Fruit fly (Drosophila melanogaster) whole organism, embryonic: ENCODE measurements around the gene CG4914.
A peak's percentile ranks its signal among the peaks of the same experiment; 100 is the strongest.

ENCODE experiments used
- Bteb2 ChIP-seq: fragments of 200-800 bp; sonication (Bioruptor generic); optimal IDR thresholded peaks from 2 replicates; lab custom pipeline; 2016; ENCODE audit warnings: missing biosample characterization, missing genetic modification characterization
- CG10209 ChIP-seq: fragments of 200-800 bp; sonication (Bioruptor generic); optimal IDR thresholded peaks from 3 replicates; lab custom pipeline; 2017; ENCODE audit warnings: missing biosample characterization, mild to moderate bottlenecking, missing genetic modification characterization, missing genetic modification reagents
- CG11093 ChIP-seq: fragments of 200-800 bp; sonication (Bioruptor generic); IDR thresholded peaks from 3 replicates; pipeline ENCODE4 v1.3.6; 2022; ENCODE audit warnings: missing biosample characterization, missing genetic modification characterization
- CG12071 ChIP-seq: fragments of 200-800 bp; sonication (Bioruptor generic); optimal IDR thresholded peaks from 3 replicates; lab custom pipeline; 2018; ENCODE audit warnings: missing biosample characterization, mild to moderate bottlenecking, missing genetic modification characterization
- CG12219 ChIP-seq: fragments of 200-800 bp; sonication (Bioruptor generic); optimal IDR thresholded peaks from 3 replicates; lab custom pipeline; 2018; ENCODE audit warnings: missing biosample characterization, mild to moderate bottlenecking, missing genetic modification characterization
- CG13775 ChIP-seq: fragments of 200-800 bp; sonication (Bioruptor generic); optimal IDR thresholded peaks from 3 replicates; lab custom pipeline; 2017; ENCODE audit warnings: missing biosample characterization, mild to moderate bottlenecking, missing genetic modification characterization
- CG14050 ChIP-seq: fragments of 200-800 bp; sonication (Bioruptor generic); IDR thresholded peaks from 3 replicates; pipeline ENCODE4 v1.3.6; 2022; ENCODE audit warnings: missing biosample characterization, missing genetic modification characterization
- CG1529 ChIP-seq: fragments of 200-800 bp; sonication (Bioruptor generic); optimal IDR thresholded peaks from 3 replicates; lab custom pipeline; 2018; ENCODE audit warnings: missing biosample characterization, missing genetic modification characterization
- CG15514 ChIP-seq: fragments of 200-800 bp; sonication (Bioruptor generic); optimal IDR thresholded peaks from 3 replicates; lab custom pipeline; 2017; ENCODE audit warnings: missing biosample characterization, missing genetic modification characterization, mild to moderate bottlenecking, moderate library complexity, missing genetic modification reagents
- CG18764 ChIP-seq: fragments of 200-800 bp; sonication (Bioruptor generic); optimal IDR thresholded peaks from 3 replicates; lab custom pipeline; 2016; ENCODE audit warnings: missing biosample characterization, missing genetic modification characterization
- CG2712 ChIP-seq: fragments of 200-800 bp; optimal IDR thresholded peaks from 3 replicates; lab custom pipeline; 2019; ENCODE audit warnings: missing biosample characterization, mild to moderate bottlenecking, missing genetic modification characterization, moderate library complexity
- CG33213 ChIP-seq: fragments of 200-800 bp; sonication (Bioruptor generic); optimal IDR thresholded peaks from 3 replicates; lab custom pipeline; 2016; ENCODE audit warnings: missing biosample characterization, missing genetic modification characterization
- CG7839 ChIP-seq: fragments of 200-800 bp; sonication (Bioruptor generic); optimal IDR thresholded peaks from 3 replicates; lab custom pipeline; 2018; ENCODE audit warnings: missing biosample characterization, mild to moderate bottlenecking, missing genetic modification characterization, moderate library complexity
- CG7928 ChIP-seq: fragments of 200-800 bp; sonication (Bioruptor generic); optimal IDR thresholded peaks from 2 replicates; lab custom pipeline; 2017; ENCODE audit warnings: missing biosample characterization, mild to moderate bottlenecking, missing genetic modification characterization
- CG7987 ChIP-seq: fragments of 200-800 bp; sonication (Bioruptor generic); optimal IDR thresholded peaks from 2 replicates; lab custom pipeline; 2018; ENCODE audit warnings: missing biosample characterization, mild to moderate bottlenecking, missing genetic modification characterization, moderate library complexity
- CG8089 ChIP-seq: fragments of 200-800 bp; sonication (Bioruptor generic); optimal IDR thresholded peaks from 3 replicates; lab custom pipeline; 2016; ENCODE audit warnings: missing biosample characterization, missing genetic modification characterization
- CG9727 ChIP-seq: fragments of 200-800 bp; sonication (Bioruptor generic); optimal IDR thresholded peaks from 3 replicates; lab custom pipeline; 2017; ENCODE audit warnings: missing biosample characterization, mild to moderate bottlenecking, missing genetic modification characterization
- D ChIP-seq, 2 experiments: fragments of 200-800 bp in 1 of 2; fragments of >200 bp in 1 of 2; sonication (Bioruptor generic) in 1 of 2; optimal IDR thresholded peaks; 2 replicates in 1 of 2; 3 replicates in 1 of 2; lab custom pipeline; 2017; ENCODE audit warnings: mild to moderate bottlenecking in 1 of 2, missing biosample characterization in 1 of 2, missing genetic modification characterization in 1 of 2, missing genetic modification reagents in 1 of 2
- Deaf1 ChIP-seq: fragments of 200-800 bp; optimal IDR thresholded peaks from 3 replicates; lab custom pipeline; 2019; ENCODE audit warnings: missing biosample characterization, mild to moderate bottlenecking, missing genetic modification characterization, moderate library complexity
- Dek ChIP-seq: fragments of 200-800 bp; sonication (Bioruptor generic); optimal IDR thresholded peaks from 3 replicates; lab custom pipeline; 2019; ENCODE audit warnings: missing biosample characterization, mild to moderate bottlenecking, missing genetic modification characterization, moderate library complexity
- Dfd ChIP-seq, 2 experiments: fragments of >200 bp; optimal IDR thresholded peaks; 2 replicates each; lab custom pipeline; 2017; ENCODE audit warnings: missing biosample characterization in 2 of 2, missing genetic modification characterization in 2 of 2
- Fer2 ChIP-seq: fragments of 200-800 bp; sonication (Bioruptor generic); optimal IDR thresholded peaks from 2 replicates; lab custom pipeline; 2018; ENCODE audit warnings: missing biosample characterization, mild to moderate bottlenecking, missing genetic modification characterization, moderate library complexity
- HLH3B ChIP-seq: fragments of 200-800 bp; sonication (Bioruptor generic); IDR thresholded peaks from 2 replicates; pipeline ENCODE4 v1.3.6; 2022; ENCODE audit warnings: missing biosample characterization, missing genetic modification characterization
- Max ChIP-seq: fragments of 200-800 bp; sonication (Bioruptor generic); optimal IDR thresholded peaks from 2 replicates; lab custom pipeline; 2016; ENCODE audit warnings: missing biosample characterization, mild to moderate bottlenecking, missing genetic modification characterization
- Oaz ChIP-seq: fragments of 200-800 bp; sonication (Bioruptor generic); IDR thresholded peaks from 2 replicates; pipeline ENCODE4 v1.3.6; 2022; ENCODE audit warnings: missing biosample characterization, missing genetic modification characterization
- PHDP ChIP-seq: fragments of 200-800 bp; sonication (Bioruptor generic); optimal IDR thresholded peaks from 3 replicates; lab custom pipeline; 2018; ENCODE audit warnings: missing biosample characterization, mild to moderate bottlenecking, missing genetic modification characterization, moderate library complexity
- Poxn ChIP-seq: fragments of 200-800 bp; sonication (Bioruptor generic); IDR thresholded peaks from 2 replicates; pipeline ENCODE4 v1.3.6; 2022; ENCODE audit warnings: missing biosample characterization, missing genetic modification characterization
- Sox102F ChIP-seq: fragments of 200-800 bp; sonication (Bioruptor generic); optimal IDR thresholded peaks from 2 replicates; lab custom pipeline; 2018; ENCODE audit warnings: missing biosample characterization, mild to moderate bottlenecking, missing genetic modification characterization, moderate library complexity
- Spps ChIP-seq: fragments of 200-800 bp; sonication (Bioruptor generic); optimal IDR thresholded peaks from 2 replicates; lab custom pipeline; 2018; ENCODE audit warnings: missing biosample characterization, mild to moderate bottlenecking, missing genetic modification characterization
- al ChIP-seq: fragments of 200-800 bp; sonication (Bioruptor generic); IDR thresholded peaks from 2 replicates; pipeline ENCODE4 v1.3.6; 2022; ENCODE audit warnings: missing biosample characterization, missing genetic modification characterization
- br ChIP-seq: fragments of >200 bp; optimal IDR thresholded peaks from 2 replicates; lab custom pipeline; 2017
- danr ChIP-seq: fragments of 200-800 bp; sonication (Bioruptor generic); IDR thresholded peaks from 2 replicates; pipeline ENCODE4 v1.3.6; 2022; ENCODE audit warnings: missing biosample characterization, missing genetic modification characterization
- dmrt11E ChIP-seq: fragments of 200-800 bp; sonication (Bioruptor generic); optimal IDR thresholded peaks from 3 replicates; lab custom pipeline; 2018; ENCODE audit warnings: missing biosample characterization, mild to moderate bottlenecking, missing genetic modification characterization, moderate library complexity
- ewg ChIP-seq: fragments of 200-800 bp; sonication (Bioruptor generic); optimal IDR thresholded peaks from 3 replicates; lab custom pipeline; 2017; ENCODE audit warnings: mild to moderate bottlenecking, missing biosample characterization, missing genetic modification reagents, missing genetic modification characterization
- gcm ChIP-seq: fragments of 200-800 bp; sonication (Bioruptor generic); optimal IDR thresholded peaks from 2 replicates; lab custom pipeline; 2019; ENCODE audit warnings: missing biosample characterization, mild to moderate bottlenecking, missing genetic modification characterization, moderate library complexity
- gro ChIP-seq: fragments of 200-800 bp; sonication (Bioruptor generic); optimal IDR thresholded peaks from 2 replicates; lab custom pipeline; 2016; ENCODE audit warnings: missing biosample characterization, missing genetic modification characterization
- gsb ChIP-seq: fragments of 200-800 bp; sonication (Bioruptor generic); IDR thresholded peaks from 2 replicates; pipeline ENCODE4 v1.3.6; 2022; ENCODE audit warnings: missing biosample characterization, missing genetic modification characterization
- ind ChIP-seq: fragments of 200-800 bp; sonication (Bioruptor generic); optimal IDR thresholded peaks from 3 replicates; lab custom pipeline; 2016; ENCODE audit warnings: missing biosample characterization, missing genetic modification characterization
- jumu ChIP-seq: fragments of 200-800 bp; sonication (Bioruptor generic); optimal IDR thresholded peaks from 3 replicates; lab custom pipeline; 2016; ENCODE audit warnings: missing biosample characterization, missing genetic modification characterization
- kah ChIP-seq: fragments of 200-800 bp; sonication (Bioruptor generic); optimal IDR thresholded peaks from 2 replicates; lab custom pipeline; 2018; ENCODE audit warnings: missing biosample characterization, mild to moderate bottlenecking, missing genetic modification characterization
- kay ChIP-seq: fragments of 200-800 bp; sonication (Bioruptor generic); optimal IDR thresholded peaks from 2 replicates; lab custom pipeline; 2016; ENCODE audit warnings: missing biosample characterization, missing genetic modification characterization
- klu ChIP-seq: fragments of 200-800 bp; sonication (Bioruptor generic); IDR thresholded peaks from 2 replicates; pipeline ENCODE4 v1.3.6; 2022; ENCODE audit warnings: missing biosample characterization, missing genetic modification characterization
- lmd ChIP-seq: fragments of 200-800 bp; sonication (Bioruptor generic); IDR thresholded peaks from 2 replicates; pipeline ENCODE4 v1.3.6; 2022; ENCODE audit warnings: missing biosample characterization, missing genetic modification characterization
- nerfin-1 ChIP-seq: fragments of 200-800 bp; sonication (Bioruptor generic); optimal IDR thresholded peaks from 3 replicates; lab custom pipeline; 2019; ENCODE audit warnings: missing biosample characterization, mild to moderate bottlenecking, missing genetic modification characterization, moderate library complexity
- slbo ChIP-seq: fragments of 200-800 bp; sonication (Bioruptor generic); IDR thresholded peaks from 2 replicates; pipeline ENCODE4 v1.3.6; 2022; ENCODE audit warnings: missing biosample characterization, missing genetic modification characterization
- stwl ChIP-seq: fragments of 200-800 bp; sonication (Bioruptor generic); optimal IDR thresholded peaks from 3 replicates; lab custom pipeline; 2018; ENCODE audit warnings: missing biosample characterization, mild to moderate bottlenecking, missing genetic modification characterization, moderate library complexity
- trh ChIP-seq: fragments of 200-800 bp; sonication (Bioruptor generic); optimal IDR thresholded peaks from 2 replicates; lab custom pipeline; 2016; ENCODE audit warnings: missing biosample characterization, missing genetic modification characterization
- ttk ChIP-seq: fragments of 200-800 bp; sonication (Bioruptor generic); IDR thresholded peaks from 2 replicates; pipeline ENCODE4 v2.1.2; 2022; ENCODE audit warnings: missing biosample characterization, missing genetic modification characterization
- vnd ChIP-seq: fragments of 200-800 bp; sonication (Bioruptor generic); IDR thresholded peaks from 3 replicates; pipeline ENCODE4 v1.3.6; 2022; ENCODE audit warnings: missing biosample characterization, missing genetic modification characterization; ENCODE audit not compliant: partially characterized antibody

Gene CG4914

DNA sequence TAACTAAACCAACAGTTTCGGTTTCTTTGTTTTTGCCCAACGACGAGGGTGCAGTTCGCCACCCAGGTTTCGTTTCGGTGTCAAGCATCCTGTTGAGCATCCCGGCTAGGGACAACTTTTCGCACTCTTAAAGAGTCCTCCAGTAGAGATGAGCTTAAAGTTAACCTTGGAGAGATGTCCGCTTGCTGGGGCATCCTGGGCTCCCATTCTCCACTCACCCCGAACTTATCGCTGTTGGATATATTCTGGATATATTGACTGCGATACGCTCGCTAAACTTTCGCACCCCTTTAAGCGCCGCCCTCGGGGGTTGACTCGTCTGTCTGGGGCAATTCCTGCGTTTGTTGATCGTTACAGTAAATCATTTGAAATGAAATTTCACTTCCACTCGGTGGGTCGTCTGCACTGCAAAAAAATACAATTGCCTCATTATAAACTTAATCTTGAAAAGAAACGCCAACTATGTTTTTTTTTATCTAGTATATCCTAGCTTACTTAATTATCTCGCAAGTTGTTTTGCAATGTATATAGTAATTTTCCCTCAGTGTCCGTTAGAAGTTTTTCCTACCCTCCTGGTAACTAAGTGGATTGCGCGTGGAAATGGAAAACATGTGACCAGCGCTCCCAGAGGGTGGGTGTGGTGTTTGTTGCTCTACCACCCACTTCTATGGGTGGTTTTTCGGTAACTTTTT lies 16.2 kb downstream of the CG4914 start (continued):
- TF ChIP-seq dmrt11E: peak; percentile 73
- peak; percentile 83 for TF ChIP-seq Sox102F (GFP tag; lab: Kevin White, UChicago)
- TF ChIP-seq CG9727 (GFP tag; lab: Kevin White, UChicago): peak; percentile 69
- TF ChIP-seq CG14050 (GFP tag; lab: Robert Waterston, UW): peak; percentile 62
- no peak for TF ChIP-seq stwl (tag; lab: Kevin White, UChicago)
- TF ChIP-seq danr: peak; percentile 71; the same call in 1 of the 2 replicates
- TF ChIP-seq trh: no peak
- TF ChIP-seq ttk (GFP tag; lab: Robert Waterston, UW): peak; percentile 85
- peak; percentile 66; the same call in 1 of the 2 replicates for TF ChIP-seq gsb
- peak; percentile 23 for TF ChIP-seq Deaf1 (tag; lab: Kevin White, UChicago)
- TF ChIP-seq vnd (GFP tag; lab: Robert Waterston, UW): no peak
- no peak for TF ChIP-seq Poxn (GFP tag; lab: Robert Waterston, UW)
- peak; percentile 80 for TF ChIP-seq CG12219 (GFP tag; lab: Kevin White, UChicago)
- peak; percentile 12 for TF ChIP-seq CG7928 (GFP tag; lab: Kevin White, UChicago)
- peak; percentile 53 for TF ChIP-seq CG8089
- peak; percentile 69 for TF ChIP-seq CG15514 (GFP tag; lab: Kevin White, UChicago)
- no peak for TF ChIP-seq br (lab: Kevin White, UChicago)
- TF ChIP-seq kay (GFP tag; lab: Kevin White, UChicago): peak; percentile 50
- peak; percentile 82 for TF ChIP-seq HLH3B (GFP tag; lab: Robert Waterston, UW)
- TF ChIP-seq klu (GFP tag; lab: Robert Waterston, UW): peak; percentile 59
- TF ChIP-seq D (optimal IDR thresholded peaks at IDR 0.05; lab: Kevin White, UChicago): no peak
- peak; percentile 71 for TF ChIP-seq D (GFP tag; optimal IDR thresholded peaks at IDR 0.05; lab: Kevin White, UChicago)
- peak; percentile 57 for TF ChIP-seq Max
- peak; percentile 75 for TF ChIP-seq gcm (GFP tag; lab: Kevin White, UChicago)
- TF ChIP-seq Fer2 (tag; lab: Kevin White, UChicago): peak; percentile 46
- peak; percentile 78 for TF ChIP-seq Dek (tag; lab: Kevin White, UChicago)
- peak; percentile 41 for TF ChIP-seq gro (GFP tag; lab: Kevin White, UChicago)
- no peak for TF ChIP-seq CG7987
- TF ChIP-seq Oaz (GFP tag; lab: Robert Waterston, UW): peak; percentile 75
- TF ChIP-seq lmd: peak; percentile 88
- TF ChIP-seq CG11093 (GFP tag; lab: Robert Waterston, UW): peak; percentile 67
- peak; percentile 80 for TF ChIP-seq PHDP (tag; lab: Kevin White, UChicago)
- peak; percentile 62 for TF ChIP-seq al (GFP tag; lab: Robert Waterston, UW)
- peak; percentile 61 for TF ChIP-seq CG13775 (GFP tag; lab: Kevin White, UChicago)
- TF ChIP-seq CG12071 (GFP tag; lab: Kevin White, UChicago): peak; percentile 74
- TF ChIP-seq CG7839: peak; percentile 87
- peak; percentile 79 for TF ChIP-seq jumu (GFP tag; lab: Kevin White, UChicago)
- TF ChIP-seq slbo (GFP tag; lab: Robert Waterston, UW): peak; percentile 85
- peak; percentile 79 for TF ChIP-seq nerfin-1 (tag; lab: Kevin White, UChicago)
- peak; percentile 78 for TF ChIP-seq ewg (GFP tag; lab: Kevin White, UChicago)
- peak; percentile 71 for TF ChIP-seq ind (GFP tag; lab: Kevin White, UChicago)
- no peak for TF ChIP-seq kah
- TF ChIP-seq CG33213: peak; percentile 62
- peak; percentile 47 for TF ChIP-seq CG18764 (GFP tag; lab: Kevin White, UChicago)
- peak; percentile 52 for TF ChIP-seq Spps (tag; lab: Kevin White, UChicago)
- TF ChIP-seq CG1529 (GFP tag; lab: Kevin White, UChicago): peak; percentile 75
- TF ChIP-seq CG2712: peak; percentile 85
- TF ChIP-seq Dfd (GFP tag; optimal IDR thresholded peaks at IDR 0.05; lab: Kevin White, UChicago): no peak
- TF ChIP-seq CG10209 (GFP tag; lab: Kevin White, UChicago): peak; percentile 82
- TF ChIP-seq Bteb2 (GFP tag; lab: Kevin White, UChicago): peak; percentile 71
